Worm (Caenorhabditis elegans): ENCODE results near the gene ugt-47.

ce11 chrV:10105412-10105811 is 7.0 kb upstream of the ugt-47 start, which contains the start of gene C08B6.2:
- TF ChIP-seq unc-62 (GFP tag; optimal IDR thresholded peaks at IDR 0.05) (no peak), elt-3 (tag; optimal IDR thresholded peaks at IDR 0.05) (no peak), pha-4 (tag; optimal IDR thresholded peaks at IDR 0.05) (no peak), ceh-39 (tag; optimal IDR thresholded peaks at IDR 0.05) (no peak), elt-1 (tag; optimal IDR thresholded peaks at IDR 0.05; ENCODE audit: borderline replicate concordance, insufficient read depth) (no peak), M03D4.4 (tag; optimal IDR thresholded peaks at IDR 0.05) (no peak), unc-39 (tag; optimal IDR thresholded peaks at IDR 0.05) (no peak), ztf-11 (tag; optimal IDR thresholded peaks at IDR 0.05) (no peak), snpc-4 (tag; optimal IDR thresholded peaks at IDR 0.05) (no peak)
